Fruit fly (Drosophila melanogaster) S2 (cell line): ENCODE measurements around the gene CG42675.

ENCODE experiments used
- CG8478 ChIP-seq: fragments of >200 bp; optimal IDR thresholded peaks from 2 replicates; lab custom pipeline; 2018
- CTCF ChIP-seq, 2 experiments: fragments of >200 bp; optimal IDR thresholded peaks; 2 replicates each; lab custom pipeline; 2018

dm6 chr3R:5836536-5836935 is 23.1 kb downstream of the CG42675 start:
- TF ChIP-seq CG8478 (lab: Kevin White, UChicago), result no peak
- TF ChIP-seq CTCF (optimal IDR thresholded peaks at IDR 0.05; lab: Kevin White, UChicago), result no peak
